Fruit fly (Drosophila melanogaster): ENCODE measurements around the gene Reps.

Gene Reps

DNA sequence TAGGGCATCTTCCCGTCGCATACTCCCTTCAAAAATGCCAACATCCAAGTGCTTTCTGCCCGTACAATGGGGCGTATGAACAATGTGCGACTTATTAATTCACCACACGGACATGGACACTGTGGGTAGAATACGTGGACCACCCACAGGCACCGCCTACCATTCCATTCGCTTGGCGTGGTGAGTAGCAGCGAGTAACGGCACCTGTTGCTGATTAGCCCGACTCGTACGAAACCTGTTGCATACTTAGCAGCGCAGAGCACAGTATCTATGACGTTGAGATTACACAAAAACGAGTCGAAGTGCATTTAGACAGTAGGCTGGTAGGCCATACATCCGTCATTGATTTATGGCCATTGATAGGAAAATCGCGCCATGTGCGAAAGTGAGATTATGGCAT is 24.4 kb downstream of the Reps start:
- TF ChIP-seq CG14711 (tag; optimal IDR thresholded peaks at IDR 0.05) (no peak), pad (GFP tag; optimal IDR thresholded peaks at IDR 0.05) (no peak), Clk (GFP tag; optimal IDR thresholded peaks at IDR 0.05) (no peak), CG7101 (tag; optimal IDR thresholded peaks at IDR 0.05) (no peak), cnc (optimal IDR thresholded peaks at IDR 0.05) (no peak), CG1620 (GFP tag; optimal IDR thresholded peaks at IDR 0.05) (no peak), CG12768 (GFP tag; optimal IDR thresholded peaks at IDR 0.05) (no peak), kay (GFP tag; ENCODE audit: borderline replicate concordance) (no peak), tj (GFP tag; optimal IDR thresholded peaks at IDR 0.05) (no peak)

dm6 chr2L:11081337-11081736 is 25.1 kb downstream of the Reps start, which contains the start of gene AstC:
Gene AstC (minus strand): TSS chr2L:11081399.
- no peak for TF ChIP-seq Crg-1 (GFP tag; optimal IDR thresholded peaks at IDR 0.05)
- TF ChIP-seq Clk (GFP tag; optimal IDR thresholded peaks at IDR 0.05): no peak
- TF ChIP-seq CG5204 (GFP tag; optimal IDR thresholded peaks at IDR 0.05): no peak
- no peak for TF ChIP-seq Mnt (GFP tag; optimal IDR thresholded peaks at IDR 0.05)
- TF ChIP-seq kay (GFP tag; ENCODE audit: borderline replicate concordance): no peak
- TF ChIP-seq pad (GFP tag; optimal IDR thresholded peaks at IDR 0.05): no peak
- TF ChIP-seq CG33017 (tag; optimal IDR thresholded peaks at IDR 0.05): no peak
- TF ChIP-seq CG12768 (GFP tag; optimal IDR thresholded peaks at IDR 0.05): no peak
- no peak for TF ChIP-seq CG11617 (GFP tag; optimal IDR thresholded peaks at IDR 0.05)
- TF ChIP-seq cic (GFP tag; optimal IDR thresholded peaks at IDR 0.05): no peak
- TF ChIP-seq ovo (GFP tag; optimal IDR thresholded peaks at IDR 0.05): no peak

dm6 chr2L:11075114-11075513 is 31.3 kb downstream of the Reps start, which contains the start of gene CG43725:
Gene CG43725 (plus strand): TSS chr2L:11075513.
- no peak for TF ChIP-seq Hr96 (GFP tag; optimal IDR thresholded peaks at IDR 0.05)
- no peak for TF ChIP-seq CG5204 (GFP tag; optimal IDR thresholded peaks at IDR 0.05)
- no peak for TF ChIP-seq kay (GFP tag; ENCODE audit: borderline replicate concordance)
- TF ChIP-seq bab1 (GFP tag; optimal IDR thresholded peaks at IDR 0.05): no peak
- no peak for TF ChIP-seq ovo (GFP tag; optimal IDR thresholded peaks at IDR 0.05)
- no peak for TF ChIP-seq pad (GFP tag; optimal IDR thresholded peaks at IDR 0.05)
- no peak for TF ChIP-seq cnc (optimal IDR thresholded peaks at IDR 0.05)
- no peak for TF ChIP-seq Crg-1 (GFP tag; optimal IDR thresholded peaks at IDR 0.05)
- TF ChIP-seq CG33017 (tag; optimal IDR thresholded peaks at IDR 0.05): no peak
- TF ChIP-seq CG14711 (tag; optimal IDR thresholded peaks at IDR 0.05): no peak

DNA sequence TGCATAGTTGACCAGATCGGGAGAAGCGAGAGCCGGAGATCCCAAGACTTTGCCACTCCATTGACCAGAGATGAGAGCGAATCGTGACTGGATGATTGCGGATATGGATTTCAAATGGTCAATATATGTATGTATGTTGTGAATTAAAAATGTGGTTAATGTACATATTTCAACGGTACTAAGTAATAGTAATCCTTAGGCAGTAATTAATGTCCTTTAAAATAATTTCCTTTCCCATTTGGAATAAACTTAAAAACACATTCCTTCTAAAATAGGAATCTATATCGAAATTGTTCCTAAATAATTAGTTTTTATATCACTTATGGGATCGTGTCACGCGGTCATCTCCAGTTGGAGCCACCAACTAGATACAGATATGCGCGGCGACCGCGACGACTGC is 32.5 kb downstream of the Reps start:
- TF ChIP-seq CG1620 (GFP tag; optimal IDR thresholded peaks at IDR 0.05): no peak
- no peak for TF ChIP-seq kay (GFP tag; ENCODE audit: borderline replicate concordance)
- no peak for TF ChIP-seq Mnt (GFP tag; optimal IDR thresholded peaks at IDR 0.05)
- TF ChIP-seq ovo (GFP tag; optimal IDR thresholded peaks at IDR 0.05): no peak
- no peak for TF ChIP-seq CG7101 (tag; optimal IDR thresholded peaks at IDR 0.05)

DNA sequence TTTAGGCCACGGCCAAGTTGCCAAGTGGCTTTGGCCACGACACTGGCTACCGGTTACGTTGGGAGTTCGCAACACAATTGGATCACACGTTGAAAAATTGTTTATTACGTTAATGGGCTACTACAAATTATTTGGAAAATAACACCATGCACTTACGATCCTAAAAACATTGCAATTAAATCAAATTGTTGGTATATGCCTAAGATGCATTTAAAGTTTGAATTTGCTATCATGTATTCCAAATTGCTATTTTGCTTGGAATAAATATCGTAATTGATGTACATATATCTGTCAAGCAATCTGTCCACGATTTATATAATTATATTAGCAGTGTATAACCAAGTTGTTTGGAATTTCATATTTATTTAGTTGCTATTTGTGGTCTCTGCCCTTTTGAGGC is 33.6 kb downstream of the Reps start:
- TF ChIP-seq CG33017 (tag; optimal IDR thresholded peaks at IDR 0.05) (no peak), CG12768 (GFP tag; optimal IDR thresholded peaks at IDR 0.05) (no peak), toe (GFP tag; optimal IDR thresholded peaks at IDR 0.05) (no peak), cic (GFP tag; optimal IDR thresholded peaks at IDR 0.05) (no peak)

dm6 chr2L:11072250-11072649 is 34.2 kb downstream of the Reps start:
- TF ChIP-seq CG7045 (GFP tag; optimal IDR thresholded peaks at IDR 0.05) (no peak), CG14711 (tag; optimal IDR thresholded peaks at IDR 0.05) (no peak)

DNA sequence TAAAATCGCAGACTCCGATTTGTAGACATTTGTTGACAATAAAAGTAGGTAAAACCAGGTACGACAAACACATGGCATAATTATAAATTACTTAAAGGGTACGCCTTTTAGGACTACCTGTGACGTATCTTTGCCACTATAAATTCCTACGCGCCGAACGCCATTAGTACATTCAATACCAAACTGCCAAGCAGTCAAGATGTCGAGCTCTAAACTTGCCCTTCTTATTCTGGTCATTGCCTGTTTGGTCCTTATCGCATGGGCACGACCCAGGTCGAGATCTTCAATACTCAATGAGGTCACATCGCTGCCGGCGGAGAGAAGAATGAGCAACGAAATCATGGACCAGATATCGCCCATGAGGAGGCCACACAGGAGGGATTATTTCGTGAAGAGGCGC is 35.6 kb downstream of the Reps start, which contains the start of gene CG14915:
Gene CG14915, plus strand, starts transcription at position 166 of the 400 bp plus-strand sequence.
- TF ChIP-seq Hr96 (GFP tag; optimal IDR thresholded peaks at IDR 0.05) (no peak), tj (GFP tag; optimal IDR thresholded peaks at IDR 0.05) (no peak), CG1620 (GFP tag; optimal IDR thresholded peaks at IDR 0.05) (no peak), kay (GFP tag; ENCODE audit: borderline replicate concordance) (no peak), CG33017 (tag; optimal IDR thresholded peaks at IDR 0.05) (no peak), Crg-1 (GFP tag; optimal IDR thresholded peaks at IDR 0.05) (no peak), bab1 (GFP tag; optimal IDR thresholded peaks at IDR 0.05) (no peak), CG14711 (tag; optimal IDR thresholded peaks at IDR 0.05) (no peak), cic (GFP tag; optimal IDR thresholded peaks at IDR 0.05) (no peak), Clk (GFP tag; optimal IDR thresholded peaks at IDR 0.05) (no peak), Mnt (GFP tag; optimal IDR thresholded peaks at IDR 0.05) (no peak), CG11617 (GFP tag; optimal IDR thresholded peaks at IDR 0.05) (no peak), pad (GFP tag; optimal IDR thresholded peaks at IDR 0.05) (no peak), CG12768 (GFP tag; optimal IDR thresholded peaks at IDR 0.05) (no peak), CG7101 (tag; optimal IDR thresholded peaks at IDR 0.05) (no peak)

DNA sequence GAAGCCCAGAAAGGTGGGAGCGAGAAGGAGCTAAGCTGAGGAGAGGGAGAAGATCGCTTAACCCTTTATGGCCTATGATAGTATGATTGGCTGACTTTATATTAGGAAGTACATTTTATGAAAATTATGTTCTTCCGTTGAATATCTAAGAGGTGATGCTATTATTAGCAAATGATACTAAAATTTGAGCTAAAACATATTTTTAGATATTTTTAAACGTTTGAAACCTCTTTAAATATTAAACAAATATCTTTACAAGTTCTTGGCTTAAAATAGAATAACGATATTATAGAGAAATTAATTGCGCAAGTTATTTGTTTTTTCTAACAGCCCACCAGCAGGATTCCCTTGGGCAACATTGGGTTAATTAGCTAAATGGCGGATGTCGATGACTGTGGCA is 37.0 kb downstream of the Reps start:
- TF ChIP-seq CG11617 (GFP tag; optimal IDR thresholded peaks at IDR 0.05): no peak
- TF ChIP-seq cnc (optimal IDR thresholded peaks at IDR 0.05): no peak
- TF ChIP-seq CG1620 (GFP tag; optimal IDR thresholded peaks at IDR 0.05): no peak
- TF ChIP-seq pad (GFP tag; optimal IDR thresholded peaks at IDR 0.05): no peak
- no peak for TF ChIP-seq Hr96 (GFP tag; optimal IDR thresholded peaks at IDR 0.05)
